ENCODE assay signal across 3 worm cellular contexts in genomic region chrX:15541437-15541836, ce11.
TF ChIP-seq lines count a peak whose summit lies in the region.

No protein-coding gene starts in this region.

TF ChIP-seq in whole organism, L1 larva, 84 proteins besides CTCF, POLR2A, EP300 and RAD21:
- TF ChIP-seq pqm-1 (tag; optimal IDR thresholded peaks at IDR 0.05; lab: Kevin White, UChicago) (no peak), zip-4 (GFP tag; optimal IDR thresholded peaks at IDR 0.05; lab: Kevin White, UChicago) (no peak), nhr-47 (tag; optimal IDR thresholded peaks at IDR 0.05; lab: Kevin White, UChicago) (peak; percentile 45), fkh-8 (tag; optimal IDR thresholded peaks at IDR 0.05; lab: Kevin White, UChicago) (peak; percentile 57), pax-3 (tag; optimal IDR thresholded peaks at IDR 0.05; lab: Kevin White, UChicago) (peak; percentile 47), lin-39 (tag; optimal IDR thresholded peaks at IDR 0.05; lab: Kevin White, UChicago) (no peak), sox-4 (tag; optimal IDR thresholded peaks at IDR 0.05; lab: Kevin White, UChicago) (peak; percentile 16), unc-62 (GFP tag; optimal IDR thresholded peaks at IDR 0.05; lab: Kevin White, UChicago) (no peak), dsc-1 (tag; optimal IDR thresholded peaks at IDR 0.05; lab: Kevin White, UChicago) (peak; percentile 93), nhr-71 (tag; optimal IDR thresholded peaks at IDR 0.05; lab: Kevin White, UChicago) (peak; percentile 2), fkh-10 (GFP tag; optimal IDR thresholded peaks at IDR 0.05; lab: Kevin White, UChicago) (no peak), egl-27 (tag; optimal IDR thresholded peaks at IDR 0.05; lab: Kevin White, UChicago) (no peak)
TF ChIP-seq in whole organism, L1 larva: peak in this region for 6.

TF ChIP-seq in whole organism, L2 larva, 48 proteins besides CTCF, POLR2A, EP300 and RAD21:
- peak; percentile 28 for TF ChIP-seq ztf-4 (tag; optimal IDR thresholded peaks at IDR 0.05; lab: Kevin White, UChicago)
- no peak for TF ChIP-seq nhr-237 (tag; optimal IDR thresholded peaks at IDR 0.05; lab: Kevin White, UChicago)

TF ChIP-seq in whole organism, early embryonic, 17 proteins besides CTCF, POLR2A, EP300 and RAD21:
- TF ChIP-seq ceh-36 (tag; optimal IDR thresholded peaks at IDR 0.05; lab: Kevin White, UChicago) (peak; percentile 10), hmg-4 (GFP tag; optimal IDR thresholded peaks at IDR 0.05; lab: Kevin White, UChicago) (no peak)

Comparison
In these comparisons a context has a peak if more than half of its experiments do, and no peak if none do; other contexts are left out.
1. Of the 22 proteins assayed by ChIP-seq in both whole organism, L1 larva and whole organism, L2 larva: peak only in whole organism, L1 larva: none; only in whole organism, L2 larva: ztf-4; in both: none; in neither: 21.